Fruit fly (Drosophila melanogaster) whole organism, embryonic: ENCODE results near the gene Ddc.

Experiments
- Abd-B ChIP-seq: fragments of 200-800 bp; sonication (Bioruptor generic); optimal IDR thresholded peaks from 2 replicates; lab custom pipeline; 2018; ENCODE audit warnings: missing biosample characterization, mild to moderate bottlenecking, missing genetic modification characterization, moderate library complexity
- Blimp-1 ChIP-seq: fragments of 200-800 bp; sonication (Bioruptor generic); optimal IDR thresholded peaks from 3 replicates; lab custom pipeline; 2018; ENCODE audit warnings: missing biosample characterization, missing genetic modification characterization, mild to moderate bottlenecking, moderate library complexity, missing genetic modification reagents
- C15 ChIP-seq: fragments of 200-800 bp; sonication (Bioruptor generic); IDR thresholded peaks from 3 replicates; pipeline ENCODE4 v1.3.6; 2022; ENCODE audit warnings: missing biosample characterization, missing genetic modification characterization
- CG10147 ChIP-seq: fragments of 200-800 bp; sonication (Bioruptor generic); optimal IDR thresholded peaks from 2 replicates; lab custom pipeline; 2019; ENCODE audit warnings: missing biosample characterization, mild to moderate bottlenecking, missing genetic modification characterization, moderate library complexity
- CG10267 ChIP-seq: fragments of 200-800 bp; sonication (Bioruptor generic); optimal IDR thresholded peaks from 2 replicates; lab custom pipeline; 2018; ENCODE audit warnings: missing biosample characterization, mild to moderate bottlenecking, missing genetic modification characterization, moderate library complexity
- CG10431 ChIP-seq: fragments of 200-800 bp; sonication (Bioruptor generic); optimal IDR thresholded peaks from 3 replicates; lab custom pipeline; 2018; ENCODE audit warnings: missing biosample characterization, mild to moderate bottlenecking, missing genetic modification characterization
- CG12155 ChIP-seq: fragments of 200-800 bp; sonication (Bioruptor generic); optimal IDR thresholded peaks from 3 replicates; lab custom pipeline; 2016; ENCODE audit warnings: missing biosample characterization, missing genetic modification characterization
- CG12299 ChIP-seq: fragments of 200-800 bp; sonication (Bioruptor generic); optimal IDR thresholded peaks from 2 replicates; lab custom pipeline; 2018; ENCODE audit warnings: missing biosample characterization, mild to moderate bottlenecking, missing genetic modification characterization
- CG14014 ChIP-seq: fragments of 200-800 bp; sonication (Bioruptor generic); IDR thresholded peaks from 2 replicates; pipeline ENCODE4 v1.3.6; 2022; ENCODE audit warnings: missing biosample characterization, missing genetic modification characterization
- CG14441 ChIP-seq: fragments of 200-800 bp; sonication (Bioruptor generic); IDR thresholded peaks from 2 replicates; pipeline ENCODE4 v1.3.6; 2022; ENCODE audit warnings: missing biosample characterization, missing genetic modification characterization
- CG14710 ChIP-seq: fragments of 200-800 bp; sonication (Bioruptor generic); optimal IDR thresholded peaks from 3 replicates; lab custom pipeline; 2019; ENCODE audit warnings: missing biosample characterization, mild to moderate bottlenecking, missing genetic modification characterization, moderate library complexity
- CG14965 ChIP-seq: fragments of 200-800 bp; sonication (Bioruptor generic); optimal IDR thresholded peaks from 2 replicates; lab custom pipeline; 2016; ENCODE audit warnings: missing biosample characterization, missing genetic modification characterization, borderline replicate concordance
- CG1603 ChIP-seq: fragments of 200-800 bp; sonication (Bioruptor generic); optimal IDR thresholded peaks from 2 replicates; lab custom pipeline; 2019; ENCODE audit warnings: missing biosample characterization, mild to moderate bottlenecking, missing genetic modification characterization, moderate library complexity
- CG17612 ChIP-seq: fragments of 200-800 bp; sonication (Bioruptor generic); IDR thresholded peaks from 2 replicates; pipeline ENCODE4 v1.3.6; 2022; ENCODE audit warnings: missing biosample characterization, missing genetic modification characterization
- CG1792 ChIP-seq: fragments of 200-800 bp; sonication (Bioruptor generic); optimal IDR thresholded peaks from 2 replicates; lab custom pipeline; 2016; ENCODE audit warnings: missing biosample characterization, missing genetic modification characterization
- CG18476 ChIP-seq: fragments of 200-800 bp; sonication (Bioruptor generic); optimal IDR thresholded peaks from 2 replicates; lab custom pipeline; 2016; ENCODE audit warnings: missing biosample characterization, mild to moderate bottlenecking, missing genetic modification characterization
- CG18599 ChIP-seq: fragments of 200-800 bp; sonication (Bioruptor generic); optimal IDR thresholded peaks from 3 replicates; lab custom pipeline; 2017; ENCODE audit warnings: missing biosample characterization, missing genetic modification characterization, mild to moderate bottlenecking, moderate library complexity, missing genetic modification reagents
- CG2202 ChIP-seq: fragments of 200-800 bp; sonication (Bioruptor generic); optimal IDR thresholded peaks from 2 replicates; lab custom pipeline; 2018; ENCODE audit warnings: missing biosample characterization, mild to moderate bottlenecking, missing genetic modification characterization
- CG31224 ChIP-seq: fragments of 200-800 bp; sonication (Bioruptor generic); IDR thresholded peaks from 2 replicates; pipeline ENCODE4 v1.3.6; 2022; ENCODE audit warnings: missing biosample characterization, missing genetic modification characterization
- CG3407 ChIP-seq: fragments of 200-800 bp; sonication (Bioruptor generic); optimal IDR thresholded peaks from 2 replicates; lab custom pipeline; 2018; ENCODE audit warnings: missing biosample characterization, mild to moderate bottlenecking, missing genetic modification characterization
- CG4282 ChIP-seq: fragments of 200-800 bp; sonication (Bioruptor generic); optimal IDR thresholded peaks from 2 replicates; lab custom pipeline; 2016; ENCODE audit warnings: missing biosample characterization, missing genetic modification characterization
- CG6683 ChIP-seq: fragments of 200-800 bp; sonication (Bioruptor generic); optimal IDR thresholded peaks from 2 replicates; lab custom pipeline; 2017; ENCODE audit warnings: missing biosample characterization, mild to moderate bottlenecking, missing genetic modification characterization, missing genetic modification reagents
- CG6689 ChIP-seq: fragments of 200-800 bp; sonication (Bioruptor generic); IDR thresholded peaks from 2 replicates; pipeline ENCODE4 v1.3.6; 2022; ENCODE audit warnings: missing biosample characterization, missing genetic modification characterization
- CG9817 ChIP-seq: fragments of 200-800 bp; sonication (Bioruptor generic); optimal IDR thresholded peaks from 2 replicates; lab custom pipeline; 2018; ENCODE audit warnings: missing biosample characterization, mild to moderate bottlenecking, missing genetic modification characterization, moderate library complexity
- CoRest ChIP-seq: fragments of 200-800 bp; sonication (Bioruptor generic); optimal IDR thresholded peaks from 3 replicates; lab custom pipeline; 2018; ENCODE audit warnings: missing biosample characterization, mild to moderate bottlenecking, missing genetic modification characterization, moderate library complexity
- Elba2 ChIP-seq: fragments of 200-800 bp; sonication (Bioruptor generic); optimal IDR thresholded peaks from 3 replicates; lab custom pipeline; 2016; ENCODE audit warnings: missing biosample characterization, missing genetic modification characterization
- Med ChIP-seq: fragments of 200-800 bp; sonication (Bioruptor generic); peaks from one replicate; lab custom pipeline; 2016; ENCODE audit warnings: missing biosample characterization, missing genetic modification characterization, mild to moderate bottlenecking, inconsistent platforms, moderate library complexity
- Ravus ChIP-seq: fragments of 200-800 bp; sonication (Bioruptor generic); IDR thresholded peaks from 2 replicates; pipeline ENCODE4 v1.3.6; 2022; ENCODE audit warnings: missing biosample characterization, missing genetic modification characterization
- Rx ChIP-seq: fragments of 200-800 bp; sonication (Bioruptor generic); IDR thresholded peaks from 2 replicates; pipeline ENCODE4 v1.3.6; 2022; ENCODE audit warnings: missing biosample characterization, missing genetic modification characterization
- Scr ChIP-seq: fragments of 200-800 bp; sonication (Bioruptor generic); IDR thresholded peaks from 2 replicates; pipeline ENCODE4 v1.3.6; 2022; ENCODE audit warnings: missing biosample characterization, missing genetic modification characterization; ENCODE audit not compliant: partially characterized antibody
- Sry-δ ChIP-seq: fragments of 200-800 bp; sonication (Bioruptor generic); optimal IDR thresholded peaks from 2 replicates; lab custom pipeline; 2016; ENCODE audit warnings: missing biosample characterization, missing genetic modification characterization
- Xbp1 ChIP-seq: fragments of 200-800 bp; sonication (Bioruptor generic); optimal IDR thresholded peaks from 3 replicates; lab custom pipeline; 2016; ENCODE audit warnings: missing biosample characterization, mild to moderate bottlenecking, missing genetic modification characterization
- YL-1 ChIP-seq: fragments of 200-800 bp; sonication (Bioruptor generic); optimal IDR thresholded peaks from 3 replicates; lab custom pipeline; 2017; ENCODE audit warnings: missing biosample characterization, mild to moderate bottlenecking, missing genetic modification characterization
- ara ChIP-seq: fragments of 200-800 bp; sonication (Bioruptor generic); IDR thresholded peaks from 2 replicates; pipeline ENCODE4 v1.3.6; 2022; ENCODE audit warnings: missing biosample characterization, missing genetic modification characterization
- ash1 ChIP-seq: fragments of 200-800 bp; sonication (Bioruptor generic); optimal IDR thresholded peaks from 2 replicates; lab custom pipeline; 2018; ENCODE audit warnings: missing biosample characterization, mild to moderate bottlenecking, missing genetic modification characterization
- bbx ChIP-seq: fragments of 200-800 bp; sonication (Bioruptor generic); IDR thresholded peaks from 2 replicates; pipeline ENCODE4 v1.3.6; 2022; ENCODE audit warnings: missing biosample characterization, missing genetic modification characterization; ENCODE audit not compliant: partially characterized antibody
- bigmax ChIP-seq: fragments of 200-800 bp; sonication (Bioruptor generic); optimal IDR thresholded peaks from 2 replicates; lab custom pipeline; 2018; ENCODE audit warnings: missing biosample characterization, mild to moderate bottlenecking, missing genetic modification characterization
- bsh ChIP-seq, 2 experiments: fragments of 200-800 bp; sonication (Bioruptor generic); optimal IDR thresholded peaks; 2 replicates each; lab custom pipeline; 2017 to 2018; ENCODE audit warnings: mild to moderate bottlenecking in 2 of 2, missing biosample characterization in 2 of 2, missing genetic modification characterization in 2 of 2, moderate library complexity in 1 of 2
- dati ChIP-seq: fragments of 200-800 bp; sonication (Bioruptor generic); IDR thresholded peaks from 2 replicates; pipeline ENCODE4 v1.3.6; 2022; ENCODE audit warnings: missing biosample characterization, missing genetic modification characterization
- emc ChIP-seq: fragments of 200-800 bp; sonication (Bioruptor generic); optimal IDR thresholded peaks from 2 replicates; lab custom pipeline; 2016; ENCODE audit warnings: missing biosample characterization, missing genetic modification characterization
- gfzf ChIP-seq: fragments of 200-800 bp; sonication (Bioruptor generic); optimal IDR thresholded peaks from 2 replicates; lab custom pipeline; 2016; ENCODE audit warnings: missing biosample characterization, mild to moderate bottlenecking, missing genetic modification characterization, moderate library complexity
- jigr1 ChIP-seq: fragments of 200-800 bp; sonication (Bioruptor generic); IDR thresholded peaks from 3 replicates; pipeline ENCODE4 v1.3.6; 2022; ENCODE audit warnings: missing biosample characterization, missing genetic modification characterization
- pb ChIP-seq: fragments of 200-800 bp; sonication (Bioruptor generic); optimal IDR thresholded peaks from 3 replicates; lab custom pipeline; 2016; ENCODE audit warnings: missing biosample characterization, missing genetic modification characterization
- repo ChIP-seq: fragments of 200-800 bp; sonication (Bioruptor generic); optimal IDR thresholded peaks from 2 replicates; lab custom pipeline; 2016; ENCODE audit warnings: missing biosample characterization, missing genetic modification characterization
- scrt ChIP-seq: fragments of 200-800 bp; sonication (Bioruptor generic); optimal IDR thresholded peaks from 2 replicates; lab custom pipeline; 2018; ENCODE audit warnings: missing biosample characterization, mild to moderate bottlenecking, missing genetic modification characterization, moderate library complexity
- ssp ChIP-seq: fragments of 200-800 bp; sonication (Bioruptor generic); IDR thresholded peaks from 2 replicates; pipeline ENCODE4 v1.3.6; 2022; ENCODE audit warnings: missing biosample characterization, missing genetic modification characterization
- stwl ChIP-seq: fragments of 200-800 bp; sonication (Bioruptor generic); optimal IDR thresholded peaks from 3 replicates; lab custom pipeline; 2018; ENCODE audit warnings: missing biosample characterization, mild to moderate bottlenecking, missing genetic modification characterization, moderate library complexity
- trem ChIP-seq: fragments of 200-800 bp; optimal IDR thresholded peaks from 3 replicates; lab custom pipeline; 2019; ENCODE audit warnings: missing biosample characterization, mild to moderate bottlenecking, missing genetic modification characterization, moderate library complexity
- tx ChIP-seq: fragments of 200-800 bp; sonication (Bioruptor generic); optimal IDR thresholded peaks from 2 replicates; lab custom pipeline; 2016; ENCODE audit warnings: missing biosample characterization, missing genetic modification characterization
- vfl ChIP-seq: fragments of 200-800 bp; sonication (Bioruptor generic); optimal IDR thresholded peaks from 2 replicates; lab custom pipeline; 2016; ENCODE audit warnings: missing biosample characterization, missing genetic modification characterization

Ddc gene

dm6 chr2L:19138361-19139041, 18.4 kb upstream of the Ddc start (continued):
- TF ChIP-seq dati (GFP tag; lab: Robert Waterston, UW) (no peak), CG1603 (tag; lab: Kevin White, UChicago) (peak; percentile 8), ssp (GFP tag; lab: Robert Waterston, UW) (no peak), CG14965 (GFP tag; lab: Kevin White, UChicago) (no peak), CG17612 (GFP tag; lab: Robert Waterston, UW) (no peak), CG10431 (GFP tag; lab: Kevin White, UChicago) (no peak), CG6683 (GFP tag; lab: Kevin White, UChicago) (no peak), bbx (GFP tag; lab: Robert Waterston, UW) (peak; percentile 51; the same call in 1 of the 2 replicates), Elba2 (GFP tag; lab: Kevin White, UChicago) (no peak), bigmax (no peak), CG14441 (GFP tag; lab: Robert Waterston, UW) (no peak), trem (tag; lab: Kevin White, UChicago) (no peak), CG3407 (GFP tag; lab: Kevin White, UChicago) (no peak), CG14710 (tag; lab: Kevin White, UChicago) (no peak), Ravus (GFP tag; lab: Robert Waterston, UW) (no peak), CoRest (tag; lab: Kevin White, UChicago) (peak; percentile 29), CG9817 (tag; lab: Kevin White, UChicago) (no peak), CG10267 (peak; percentile 3), repo (GFP tag; lab: Kevin White, UChicago) (no peak), stwl (tag; lab: Kevin White, UChicago) (no peak), CG6689 (GFP tag; lab: Robert Waterston, UW) (no peak), jigr1 (GFP tag; lab: Robert Waterston, UW) (no peak), Abd-B (GFP tag; lab: Kevin White, UChicago) (no peak), vfl (GFP tag; lab: Kevin White, UChicago) (no peak), scrt (GFP tag; lab: Kevin White, UChicago) (no peak), gfzf (GFP tag; lab: Kevin White, UChicago) (no peak), CG2202 (tag; lab: Kevin White, UChicago) (no peak), bsh (GFP tag; optimal IDR thresholded peaks at IDR 0.05; lab: Kevin White, UChicago) (peak in 1 of 2 experiments; percentile 28), C15 (GFP tag; lab: Robert Waterston, UW) (no peak), Med (GFP tag; lab: Kevin White, UChicago) (peak; percentile 60), CG18476 (GFP tag; lab: Kevin White, UChicago) (no peak), CG31224 (GFP tag; lab: Robert Waterston, UW) (no peak), ash1 (GFP tag; lab: Kevin White, UChicago) (no peak), Blimp-1 (GFP tag; lab: Kevin White, UChicago) (peak; percentile 15), Sry-δ (no peak), CG18599 (GFP tag; lab: Kevin White, UChicago) (no peak), CG1792 (GFP tag; lab: Kevin White, UChicago) (no peak), pb (GFP tag; lab: Kevin White, UChicago) (no peak), tx (GFP tag; lab: Kevin White, UChicago) (no peak), CG10147 (no peak), Scr (GFP tag; lab: Robert Waterston, UW) (no peak), YL-1 (GFP tag; lab: Kevin White, UChicago) (no peak), ara (GFP tag; lab: Robert Waterston, UW) (no peak), Rx (GFP tag; lab: Robert Waterston, UW) (no peak), emc (GFP tag; lab: Kevin White, UChicago) (no peak), CG14014 (GFP tag; lab: Robert Waterston, UW) (no peak), CG12155 (no peak), Xbp1 (GFP tag; lab: Kevin White, UChicago) (peak; percentile 12), CG4282 (GFP tag; lab: Kevin White, UChicago) (no peak), CG12299 (tag; lab: Kevin White, UChicago) (no peak)
